Worm (Caenorhabditis elegans) whole organism, early embryonic: ENCODE measurements around the gene cah-4.

Experiments
- B0310.2 ChIP-seq: sonication (generic microtip); optimal IDR thresholded peaks from 2 replicates; lab custom pipeline; 2016; ENCODE audit warnings: mild to moderate bottlenecking, missing genetic modification characterization, missing compliant biosample characterization
- ama-1 ChIP-seq: fragments of 150-350 bp; optimal IDR thresholded peaks from 2 replicates; lab custom pipeline; 2014
- ceh-13 ChIP-seq: fragments of 200-800 bp; sonication (Bioruptor generic); optimal IDR thresholded peaks from 2 replicates; lab custom pipeline; 2018; ENCODE audit warnings: mild to moderate bottlenecking, missing genetic modification characterization, missing compliant biosample characterization
- flt-1 ChIP-seq: fragments of 200-800 bp; sonication (Bioruptor generic); IDR thresholded peaks from 2 replicates; pipeline ENCODE4 v1.3.6; 2022; ENCODE audit warnings: missing genetic modification characterization, missing compliant biosample characterization
- hmg-4 ChIP-seq: fragments of 200-800 bp; sonication (Bioruptor generic); optimal IDR thresholded peaks from 2 replicates; lab custom pipeline; 2018; ENCODE audit warnings: mild to moderate bottlenecking, missing genetic modification characterization, missing compliant biosample characterization
- sea-1 ChIP-seq: fragments of 200-800 bp; sonication (Bioruptor generic); conservative IDR thresholded peaks from 2 replicates; pipeline ENCODE4 v1.3.6; 2022; ENCODE audit warnings: missing genetic modification characterization, missing compliant biosample characterization
- tbx-11 ChIP-seq: fragments of 200-800 bp; sonication (Bioruptor generic); IDR thresholded peaks from 2 replicates; pipeline ENCODE4 v1.3.6; 2022; ENCODE audit warnings: missing genetic modification characterization, missing compliant biosample characterization

DNA sequence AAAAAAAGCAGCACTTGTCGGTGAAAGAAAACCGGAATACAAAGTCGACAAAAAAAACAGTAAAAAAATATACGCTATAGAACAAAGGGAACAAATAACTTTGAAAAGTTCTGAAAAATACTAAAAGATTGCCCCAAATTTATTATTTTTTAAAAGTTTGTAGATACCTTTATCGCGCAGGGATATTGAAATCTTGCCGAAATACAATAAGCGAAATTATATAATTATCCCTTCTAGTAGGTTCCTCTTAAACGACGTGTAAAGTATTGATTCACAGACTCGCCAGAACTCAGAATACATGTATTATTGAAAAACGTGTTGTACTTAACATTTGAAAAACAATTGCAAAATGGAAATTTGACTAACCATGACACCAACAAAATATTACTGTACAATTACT, 28.0 kb upstream of the cah-4 start:
- TF ChIP-seq hmg-4 (GFP tag; lab: Kevin White, UChicago) (no peak), B0310.2 (no peak), ama-1 (lab: Kevin White, UChicago) (no peak), ceh-13 (no peak), tbx-11 (GFP tag; lab: Robert Waterston, UW) (no peak), flt-1 (GFP tag; lab: Robert Waterston, UW) (no peak), sea-1 (GFP tag; lab: Robert Waterston, UW) (no peak)
